Worm (Caenorhabditis elegans): Measurements from ENCODE around the gene npr-24.

DNA sequence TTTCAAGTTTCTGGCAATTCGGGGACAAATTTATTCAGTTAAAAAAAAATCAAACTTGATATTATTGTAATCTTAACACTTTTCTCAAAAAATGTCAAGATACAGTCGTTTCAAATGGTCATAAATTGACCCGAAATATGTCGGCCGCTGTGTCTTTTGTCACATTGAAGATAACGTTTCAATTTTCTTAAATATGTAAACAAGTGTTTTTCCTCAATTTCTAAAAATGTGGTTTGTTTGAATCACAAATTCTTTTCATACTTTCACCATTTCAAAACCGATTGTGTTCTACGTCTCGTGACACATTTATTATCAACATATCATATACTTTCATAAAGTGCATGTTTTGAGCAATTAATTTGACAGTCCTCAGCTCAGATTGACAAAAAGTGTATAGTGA lies 15.6 kb upstream of the npr-24 start:
- TF ChIP-seq nhr-21 (tag; optimal IDR thresholded peaks at IDR 0.05) (no peak), lin-39 (tag; optimal IDR thresholded peaks at IDR 0.05) (no peak), nhr-25 (tag; optimal IDR thresholded peaks at IDR 0.05) (no peak), nhr-77 (tag; optimal IDR thresholded peaks at IDR 0.05) (no peak), elt-3 (tag; optimal IDR thresholded peaks at IDR 0.05) (no peak), nhr-12 (tag; optimal IDR thresholded peaks at IDR 0.05) (no peak), mdl-1 (tag; optimal IDR thresholded peaks at IDR 0.05) (no peak)

Data from whole organism, L2 larva.